Fruit fly (Drosophila melanogaster): ENCODE measurements around the gene pps.

Gene pps

DNA sequence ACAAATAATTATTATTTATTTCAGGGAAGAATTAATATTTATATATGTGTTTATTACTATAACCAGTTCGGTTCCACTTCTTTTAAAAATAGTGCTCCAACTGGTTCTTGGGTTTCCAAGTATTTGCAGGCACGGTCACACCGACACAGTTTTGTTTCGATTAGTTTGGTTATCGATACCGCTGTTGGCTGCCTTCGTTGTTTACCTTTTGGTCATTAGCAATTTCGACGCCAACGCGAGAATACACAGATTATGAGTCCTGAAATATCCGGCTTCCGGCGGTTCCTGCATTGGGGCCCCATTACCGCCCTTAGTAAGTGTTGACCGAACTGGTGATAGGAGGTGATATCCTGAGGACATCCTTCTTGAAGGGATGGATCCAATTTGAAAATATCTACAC lies 5.5 kb upstream of the pps start, which contains the start of gene CG5196:
Gene CG5196 (plus strand): TSS at position 157 of the 400 bp plus-strand sequence.
- TF ChIP-seq tai (GFP tag; optimal IDR thresholded peaks at IDR 0.05) (no peak), Rel (GFP tag; optimal IDR thresholded peaks at IDR 0.05) (no peak), Rel (tag; optimal IDR thresholded peaks at IDR 0.05) (peak; percentile 27), dmrt93B (GFP tag; optimal IDR thresholded peaks at IDR 0.05) (no peak), HLH106 (tag; optimal IDR thresholded peaks at IDR 0.05) (peak; percentile 7), Sp1 (GFP tag; optimal IDR thresholded peaks at IDR 0.05) (peak; percentile 22), fru (GFP tag; optimal IDR thresholded peaks at IDR 0.05) (peak; percentile 17), ey (GFP tag; optimal IDR thresholded peaks at IDR 0.05) (no peak), CG32264 (GFP tag; optimal IDR thresholded peaks at IDR 0.05) (no peak)

DNA sequence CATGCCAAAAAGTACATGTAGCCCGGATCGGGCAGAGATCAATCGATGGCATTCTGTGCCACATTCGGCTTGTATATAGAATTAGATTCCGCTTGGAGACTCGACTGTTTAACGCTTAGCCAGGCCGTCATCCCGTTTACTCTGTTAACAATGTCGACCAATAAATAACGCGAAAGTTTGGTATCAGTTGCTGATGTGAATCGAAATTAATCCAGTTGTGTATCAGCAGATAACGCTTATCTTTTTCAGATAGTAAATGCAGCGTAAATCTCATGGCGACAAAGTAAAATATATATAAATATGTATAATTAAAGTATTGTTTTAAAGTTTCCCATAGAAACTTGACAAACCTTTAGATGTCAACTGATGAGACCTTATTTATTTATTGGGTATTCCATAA lies 2.2 kb upstream of the pps start:
- no peak for TF ChIP-seq Hr78 (GFP tag; optimal IDR thresholded peaks at IDR 0.05)
- no peak for TF ChIP-seq Vsx2 (GFP tag; optimal IDR thresholded peaks at IDR 0.05; ENCODE audit: partially characterized antibody)
- TF ChIP-seq lola (GFP tag; optimal IDR thresholded peaks at IDR 0.05) = no peak
- no peak for TF ChIP-seq CG9705 (GFP tag; optimal IDR thresholded peaks at IDR 0.05)
- no peak for TF ChIP-seq Mio (GFP tag; optimal IDR thresholded peaks at IDR 0.05)
- no peak for TF ChIP-seq h (GFP tag; optimal IDR thresholded peaks at IDR 0.05)
- no peak for TF ChIP-seq tai (GFP tag; optimal IDR thresholded peaks at IDR 0.05)
- TF ChIP-seq sv (GFP tag; optimal IDR thresholded peaks at IDR 0.05) = no peak
- no peak for TF ChIP-seq pan (optimal IDR thresholded peaks at IDR 0.05)
- TF ChIP-seq jim (GFP tag; optimal IDR thresholded peaks at IDR 0.05) = no peak
- no peak for TF ChIP-seq Jra (GFP tag; optimal IDR thresholded peaks at IDR 0.05)
- no peak for TF ChIP-seq br (GFP tag; optimal IDR thresholded peaks at IDR 0.05)
- no peak for TF ChIP-seq rgr (GFP tag; optimal IDR thresholded peaks at IDR 0.05)
- no peak for TF ChIP-seq CrebA (GFP tag; optimal IDR thresholded peaks at IDR 0.05; ENCODE audit: borderline replicate concordance)
- TF ChIP-seq Sp1 (GFP tag; optimal IDR thresholded peaks at IDR 0.05) = no peak
- TF ChIP-seq sage (GFP tag; optimal IDR thresholded peaks at IDR 0.05) = no peak
- no peak for TF ChIP-seq HLH106 (tag; optimal IDR thresholded peaks at IDR 0.05)
- no peak for TF ChIP-seq dmrt93B (GFP tag; optimal IDR thresholded peaks at IDR 0.05)
- TF ChIP-seq OdsH (GFP tag; optimal IDR thresholded peaks at IDR 0.05) = no peak
- no peak for TF ChIP-seq dsf (GFP tag; optimal IDR thresholded peaks at IDR 0.05; ENCODE audit: borderline replicate concordance)

DNA sequence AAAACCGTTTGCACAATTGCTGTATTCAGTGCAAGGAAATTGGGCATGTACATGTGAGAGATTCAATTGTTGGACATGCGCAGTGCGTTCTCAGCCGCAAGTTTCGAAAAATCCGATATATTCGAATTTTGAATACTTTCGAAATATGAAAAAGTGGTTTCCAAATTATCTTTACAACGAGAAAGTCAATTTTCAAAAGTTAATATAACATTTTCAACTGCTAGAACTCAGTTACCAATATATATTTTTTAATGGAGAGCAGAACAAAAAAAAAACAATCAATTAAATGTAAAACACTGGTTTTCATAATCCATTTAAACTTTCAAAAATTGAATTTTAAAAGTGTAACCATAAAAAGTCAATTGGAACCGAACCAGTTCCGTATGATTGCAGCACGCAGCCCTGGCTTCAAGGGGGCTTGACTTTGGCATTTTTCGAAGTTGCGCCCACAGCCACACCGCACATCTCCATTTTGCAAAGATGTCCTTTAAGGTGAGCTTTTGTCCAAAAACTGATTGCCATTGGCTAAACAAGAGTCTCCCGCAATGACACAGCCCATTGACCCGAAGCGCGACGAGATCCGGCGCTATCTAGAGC lies 8.8 kb downstream of the pps start, which contains the start of the genes Scgbeta and CG17202:
Gene Scgbeta (minus strand): TSS at position 51 of the 597 bp plus-strand sequence.
Gene CG17202 (plus strand): TSS at position 390 of the 597 bp plus-strand sequence.
- no peak for TF ChIP-seq CrebA (GFP tag; optimal IDR thresholded peaks at IDR 0.05; ENCODE audit: borderline replicate concordance)
- TF ChIP-seq jim (GFP tag; optimal IDR thresholded peaks at IDR 0.05) = no peak
- TF ChIP-seq OdsH (GFP tag; optimal IDR thresholded peaks at IDR 0.05) = no peak
- TF ChIP-seq CG32264 (GFP tag; optimal IDR thresholded peaks at IDR 0.05) = no peak
- TF ChIP-seq Hr83 (GFP tag; optimal IDR thresholded peaks at IDR 0.05; ENCODE audit: poor library complexity, severe bottlenecking) = peak; percentile 56

DNA sequence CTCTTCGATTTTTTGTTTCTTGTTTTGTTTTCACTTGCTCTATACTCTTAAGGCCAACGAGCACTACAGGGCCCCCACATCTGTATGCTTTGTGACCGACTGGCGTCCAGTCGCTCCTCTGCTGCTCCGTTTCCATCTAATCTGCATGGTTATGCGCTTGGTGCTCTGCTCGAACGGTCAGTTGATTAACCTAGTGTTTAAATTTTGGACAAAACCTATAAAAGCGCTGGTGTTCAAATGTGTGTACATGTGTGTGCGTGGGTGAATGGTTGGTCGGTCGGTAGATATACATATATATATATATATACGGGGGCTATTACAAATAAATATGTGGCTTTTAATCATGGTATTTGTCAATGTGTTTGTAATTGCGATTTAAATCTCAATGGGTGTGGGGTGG lies 10.4 kb downstream of the pps start:
- TF ChIP-seq h (GFP tag; optimal IDR thresholded peaks at IDR 0.05) = no peak
- TF ChIP-seq woc (GFP tag; optimal IDR thresholded peaks at IDR 0.05) = no peak
- peak; percentile 97 for TF ChIP-seq rgr (GFP tag; optimal IDR thresholded peaks at IDR 0.05)
- TF ChIP-seq Myc (optimal IDR thresholded peaks at IDR 0.05) = no peak

DNA sequence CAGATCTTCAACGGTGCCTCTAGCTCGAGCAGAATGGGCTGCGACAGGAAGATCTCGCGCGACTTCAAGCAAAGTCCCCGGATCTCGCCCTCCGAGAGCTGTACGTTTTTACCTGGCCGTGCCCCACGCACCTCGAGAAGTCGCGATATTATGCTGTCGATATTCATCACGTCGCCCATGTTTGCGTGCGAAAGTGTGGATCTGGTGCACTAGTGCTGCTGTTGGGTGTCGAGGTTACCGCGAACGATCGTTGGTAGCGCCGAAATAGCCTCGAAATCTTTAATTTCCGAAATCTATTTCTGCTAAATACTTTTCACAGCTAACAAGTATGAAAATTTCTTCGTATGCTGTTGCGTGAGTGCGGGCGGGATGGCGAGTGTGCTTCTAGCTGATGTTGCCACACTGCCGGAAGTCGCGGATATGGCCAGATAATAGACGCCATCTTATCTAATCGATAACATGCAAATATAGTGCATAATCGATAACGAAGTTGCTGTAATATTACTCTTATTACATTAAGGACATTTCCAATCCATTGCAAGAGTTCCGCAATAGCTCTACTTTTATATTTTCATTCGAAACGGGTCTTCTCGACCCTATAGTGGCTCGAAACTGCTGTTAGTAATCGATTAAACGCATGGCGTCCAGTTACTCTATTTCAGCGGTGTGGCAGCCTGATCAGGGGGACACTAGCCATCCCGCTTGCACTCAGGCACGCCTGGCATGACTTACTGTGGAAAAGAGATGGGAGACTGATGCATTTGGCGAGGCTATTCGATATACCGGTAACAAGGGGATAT lies 12.1 kb downstream of the pps start, which contains the start of gene Pp1-87B:
Gene Pp1-87B (minus strand): TSS at position 408 of the 800 bp plus-strand sequence.
- TF ChIP-seq GATAd (GFP tag; optimal IDR thresholded peaks at IDR 0.05) (no peak), Myc (optimal IDR thresholded peaks at IDR 0.05) (peak; percentile 83), Dfd (GFP tag; optimal IDR thresholded peaks at IDR 0.05) (no peak), br (GFP tag; optimal IDR thresholded peaks at IDR 0.05) (no peak), foxo (GFP tag; optimal IDR thresholded peaks at IDR 0.05) (no peak), dsf (GFP tag; optimal IDR thresholded peaks at IDR 0.05; ENCODE audit: borderline replicate concordance) (no peak), psq (GFP tag; optimal IDR thresholded peaks at IDR 0.05) (peak; percentile 6), rgr (GFP tag; optimal IDR thresholded peaks at IDR 0.05) (no peak), CG9705 (GFP tag; optimal IDR thresholded peaks at IDR 0.05) (peak; percentile 38), dl (GFP tag; optimal IDR thresholded peaks at IDR 0.05; ENCODE audit: insufficient read depth in 1 of 2, partially characterized antibody in 2 of 2) (no peak), brk (GFP tag; optimal IDR thresholded peaks at IDR 0.05) (no peak), Rel (GFP tag; optimal IDR thresholded peaks at IDR 0.05) (no peak), Rel (tag; optimal IDR thresholded peaks at IDR 0.05) (peak; percentile 28), Jra (GFP tag; optimal IDR thresholded peaks at IDR 0.05) (no peak), lola (GFP tag; optimal IDR thresholded peaks at IDR 0.05) (no peak), Hr83 (GFP tag; optimal IDR thresholded peaks at IDR 0.05; ENCODE audit: poor library complexity, severe bottlenecking) (no peak), sv (GFP tag; optimal IDR thresholded peaks at IDR 0.05) (no peak), tai (GFP tag; optimal IDR thresholded peaks at IDR 0.05) (no peak), N (GFP tag; optimal IDR thresholded peaks at IDR 0.05) (no peak), Hnf4 (GFP tag; optimal IDR thresholded peaks at IDR 0.05) (no peak), fru (GFP tag; optimal IDR thresholded peaks at IDR 0.05) (no peak), Abd-B (GFP tag; optimal IDR thresholded peaks at IDR 0.05) (no peak), sage (GFP tag; optimal IDR thresholded peaks at IDR 0.05) (no peak), CG32264 (GFP tag; optimal IDR thresholded peaks at IDR 0.05) (no peak), usp (GFP tag; optimal IDR thresholded peaks at IDR 0.05) (no peak), Sp1 (GFP tag; optimal IDR thresholded peaks at IDR 0.05) (peak; percentile 38), jim (GFP tag; optimal IDR thresholded peaks at IDR 0.05) (no peak)

Data from whole organism, wandering third instar larva.